Worm (Caenorhabditis elegans): ENCODE data around the gene F42A10.5.

The F42A10.5 gene

DNA sequence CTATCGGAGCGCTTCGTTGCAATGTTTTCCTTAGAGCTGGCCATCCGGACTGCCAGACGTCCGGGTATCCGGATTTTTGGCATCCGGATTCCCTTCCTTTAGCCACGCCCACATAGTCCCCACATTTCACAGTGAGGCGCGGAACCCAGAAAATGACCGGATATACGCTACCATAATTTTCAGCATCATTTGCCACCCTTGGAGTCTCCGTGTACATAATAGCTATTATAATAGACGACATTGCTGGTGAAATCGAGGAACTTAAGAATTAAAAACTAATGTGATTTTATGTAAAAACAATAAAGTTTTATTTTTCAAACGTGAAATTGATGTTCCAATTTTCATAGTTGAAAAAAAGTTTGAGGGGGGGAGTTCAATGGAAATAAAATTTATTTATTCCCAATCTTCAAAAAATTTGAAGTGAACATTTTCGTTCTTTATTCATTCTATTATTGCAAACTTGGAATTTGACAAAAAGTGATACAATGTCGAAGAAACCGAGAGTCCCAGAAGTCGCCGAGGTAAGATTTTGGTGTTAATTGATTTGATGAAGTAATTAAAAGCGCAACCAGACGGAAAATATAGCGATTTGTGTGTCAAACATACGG is 37.0 kb upstream of the F42A10.5 start:
- TF ChIP-seq pes-1 (GFP tag; IDR thresholded peaks at IDR 0.05) (no peak), hnd-1 (tag; optimal IDR thresholded peaks at IDR 0.05) (no peak), scrt-1 (GFP tag; IDR thresholded peaks at IDR 0.05) (no peak), tbx-11 (GFP tag; IDR thresholded peaks at IDR 0.05) (no peak), B0310.2 (tag; optimal IDR thresholded peaks at IDR 0.05) (no peak), ama-1 (optimal IDR thresholded peaks at IDR 0.05) (no peak), tra-4 (tag; optimal IDR thresholded peaks at IDR 0.05) (no peak)

DNA sequence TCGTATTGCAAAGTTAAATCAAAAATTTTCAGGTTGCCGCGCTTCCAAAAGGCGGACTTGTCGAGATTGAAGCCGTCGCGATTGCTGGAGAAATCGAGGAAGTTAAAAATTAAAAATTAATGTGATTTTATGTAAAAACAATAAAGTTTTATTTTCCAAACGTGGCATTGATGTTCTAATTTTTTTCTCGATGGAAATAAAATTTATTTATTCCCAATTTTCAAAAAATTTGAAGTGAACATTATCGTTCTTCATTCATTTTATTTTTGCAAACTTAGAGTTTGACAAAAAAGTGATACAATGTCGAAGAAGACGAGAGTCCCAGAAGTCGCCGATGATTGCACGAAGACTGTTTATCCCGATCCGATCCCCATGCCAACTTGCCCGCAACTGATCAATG is 35.7 kb upstream of the F42A10.5 start, which contains the start of gene C23G10.1:
TSS of gene C23G10.1 (plus strand) at position 301 of the 400 bp plus-strand sequence.
- TF ChIP-seq hmg-4 (GFP tag; optimal IDR thresholded peaks at IDR 0.05) = no peak
- TF ChIP-seq hmbx-1 (tag; optimal IDR thresholded peaks at IDR 0.05) = no peak
- no peak for TF ChIP-seq tra-4 (tag; optimal IDR thresholded peaks at IDR 0.05)
- TF ChIP-seq ets-7 (tag; optimal IDR thresholded peaks at IDR 0.05) = no peak
- no peak for TF ChIP-seq aly-1 (tag; optimal IDR thresholded peaks at IDR 0.05)
- TF ChIP-seq tbx-11 (GFP tag; IDR thresholded peaks at IDR 0.05) = no peak
- TF ChIP-seq scrt-1 (GFP tag; IDR thresholded peaks at IDR 0.05) = no peak
- TF ChIP-seq flt-1 (GFP tag; IDR thresholded peaks at IDR 0.05) = no peak
- TF ChIP-seq B0310.2 (tag; optimal IDR thresholded peaks at IDR 0.05) = no peak
- TF ChIP-seq pes-1 (GFP tag; IDR thresholded peaks at IDR 0.05) = no peak
- TF ChIP-seq sea-1 (GFP tag; conservative IDR thresholded peaks at IDR 0.05) = no peak
- TF ChIP-seq ama-1 (optimal IDR thresholded peaks at IDR 0.05) = no peak
- no peak for TF ChIP-seq ceh-36 (tag; optimal IDR thresholded peaks at IDR 0.05)
- no peak for TF ChIP-seq tbx-37 (GFP tag; conservative IDR thresholded peaks at IDR 0.05)
- no peak for TF ChIP-seq ceh-13 (GFP tag; optimal IDR thresholded peaks at IDR 0.05)
- no peak for TF ChIP-seq hnd-1 (tag; optimal IDR thresholded peaks at IDR 0.05)
- no peak for TF ChIP-seq F13C5.2 (tag; optimal IDR thresholded peaks at IDR 0.05)

DNA sequence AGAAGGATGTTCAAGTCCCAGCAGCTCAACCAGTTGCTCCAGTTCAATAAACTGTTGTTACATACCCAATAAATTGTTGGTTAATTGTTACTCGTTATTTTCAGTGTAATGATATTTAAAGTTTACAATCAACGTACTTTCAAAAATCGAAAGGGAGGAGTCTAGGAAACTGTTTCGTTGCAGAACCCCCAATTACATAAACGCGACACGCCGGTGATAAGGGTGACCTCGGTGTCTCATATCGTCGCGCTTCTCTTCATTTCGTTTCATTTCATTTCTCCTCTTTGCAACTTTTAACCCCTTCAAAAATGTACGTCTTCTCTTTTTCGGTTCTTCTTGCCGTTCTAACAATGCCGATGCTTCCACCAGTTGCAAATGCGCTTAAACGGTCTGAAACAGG is 34.6 kb upstream of the F42A10.5 start, which contains the start of gene C23G10.2:
TSS of gene C23G10.2 (plus strand) at position 184 of the 400 bp plus-strand sequence.
- no peak for TF ChIP-seq ets-7 (tag; optimal IDR thresholded peaks at IDR 0.05)
- no peak for TF ChIP-seq hnd-1 (tag; optimal IDR thresholded peaks at IDR 0.05)
- TF ChIP-seq B0310.2 (tag; optimal IDR thresholded peaks at IDR 0.05) = no peak
- no peak for TF ChIP-seq scrt-1 (GFP tag; IDR thresholded peaks at IDR 0.05)
- no peak for TF ChIP-seq tbx-37 (GFP tag; conservative IDR thresholded peaks at IDR 0.05)
- no peak for TF ChIP-seq ceh-36 (tag; optimal IDR thresholded peaks at IDR 0.05)
- no peak for TF ChIP-seq ama-1 (optimal IDR thresholded peaks at IDR 0.05)
- no peak for TF ChIP-seq tra-4 (tag; optimal IDR thresholded peaks at IDR 0.05)
- TF ChIP-seq tbx-11 (GFP tag; IDR thresholded peaks at IDR 0.05) = no peak
- TF ChIP-seq sea-1 (GFP tag; conservative IDR thresholded peaks at IDR 0.05) = no peak
- TF ChIP-seq aly-1 (tag; optimal IDR thresholded peaks at IDR 0.05) = no peak
- TF ChIP-seq ceh-13 (GFP tag; optimal IDR thresholded peaks at IDR 0.05) = no peak
- no peak for TF ChIP-seq flt-1 (GFP tag; IDR thresholded peaks at IDR 0.05)
- TF ChIP-seq hmbx-1 (tag; optimal IDR thresholded peaks at IDR 0.05) = no peak
- TF ChIP-seq F13C5.2 (tag; optimal IDR thresholded peaks at IDR 0.05) = no peak

DNA sequence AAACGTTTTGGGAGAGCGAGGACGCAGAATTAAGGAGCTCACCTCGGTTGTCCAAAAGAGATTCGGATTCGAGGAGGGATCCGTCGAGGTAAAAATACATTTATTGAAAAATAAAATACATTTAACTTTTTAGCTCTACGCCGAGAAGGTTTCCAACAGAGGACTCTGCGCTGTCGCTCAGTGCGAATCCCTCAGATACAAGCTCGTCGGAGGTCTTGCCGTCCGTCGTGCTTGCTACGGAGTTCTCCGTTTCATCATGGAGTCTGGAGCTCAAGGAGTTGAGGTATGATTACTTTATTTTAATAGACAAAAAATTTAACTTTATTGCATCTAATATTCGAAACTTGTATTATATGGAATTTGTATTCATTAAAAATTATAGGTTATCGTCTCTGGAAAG is 33.8 kb upstream of the F42A10.5 start:
- TF ChIP-seq tbx-11 (GFP tag; IDR thresholded peaks at IDR 0.05) (no peak), tra-4 (tag; optimal IDR thresholded peaks at IDR 0.05) (no peak), pes-1 (GFP tag; IDR thresholded peaks at IDR 0.05) (no peak), hmbx-1 (tag; optimal IDR thresholded peaks at IDR 0.05) (no peak), F13C5.2 (tag; optimal IDR thresholded peaks at IDR 0.05) (no peak), B0310.2 (tag; optimal IDR thresholded peaks at IDR 0.05) (no peak), ets-7 (tag; optimal IDR thresholded peaks at IDR 0.05) (no peak), sea-1 (GFP tag; conservative IDR thresholded peaks at IDR 0.05) (no peak), ceh-36 (tag; optimal IDR thresholded peaks at IDR 0.05) (no peak), ceh-13 (GFP tag; optimal IDR thresholded peaks at IDR 0.05) (no peak), hnd-1 (tag; optimal IDR thresholded peaks at IDR 0.05) (no peak), ama-1 (optimal IDR thresholded peaks at IDR 0.05) (no peak), hmg-4 (GFP tag; optimal IDR thresholded peaks at IDR 0.05) (no peak), flt-1 (GFP tag; IDR thresholded peaks at IDR 0.05) (no peak)

DNA sequence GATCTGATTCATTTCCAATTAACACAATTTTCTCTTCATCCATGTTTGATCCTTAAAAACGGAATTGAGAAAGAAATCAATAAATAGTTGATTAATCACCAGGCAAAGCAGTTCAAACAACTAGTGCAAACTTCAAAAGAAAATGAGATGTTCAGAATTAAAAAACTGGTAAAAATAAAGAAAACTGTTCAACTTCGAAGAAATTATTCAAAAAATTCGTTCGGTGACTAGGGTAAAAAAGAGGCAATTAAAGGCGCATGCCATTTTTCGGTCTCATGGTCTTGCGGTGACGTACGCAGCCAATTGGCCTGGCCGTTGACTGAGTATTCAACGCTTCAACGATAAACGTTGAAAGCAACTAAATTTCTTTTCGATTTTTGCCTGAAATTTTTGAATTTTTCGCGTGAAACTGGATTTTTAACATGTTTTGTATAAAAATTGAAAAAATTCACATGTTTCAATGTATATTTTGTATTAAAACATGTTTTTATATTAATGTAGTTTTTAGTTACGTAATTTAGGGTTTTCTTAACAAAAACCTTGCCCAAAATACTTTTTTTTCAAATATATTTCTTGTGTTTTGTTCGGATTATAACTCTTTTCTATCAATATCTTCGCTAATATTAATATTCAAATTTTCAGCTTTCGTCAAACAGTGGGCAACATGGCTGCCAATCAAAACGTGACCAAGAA is 33.0 kb upstream of the F42A10.5 start, which contains the start of the genes sna-3 and rps-3:
TSS of gene sna-3 (minus strand) at position 51 of the 693 bp plus-strand sequence.
TSS of gene rps-3 (plus strand) at position 643 of the 693 bp plus-strand sequence.
- peak; percentile 10 for TF ChIP-seq F13C5.2 (tag; optimal IDR thresholded peaks at IDR 0.05)
- TF ChIP-seq hmg-4 (GFP tag; optimal IDR thresholded peaks at IDR 0.05) = no peak

DNA sequence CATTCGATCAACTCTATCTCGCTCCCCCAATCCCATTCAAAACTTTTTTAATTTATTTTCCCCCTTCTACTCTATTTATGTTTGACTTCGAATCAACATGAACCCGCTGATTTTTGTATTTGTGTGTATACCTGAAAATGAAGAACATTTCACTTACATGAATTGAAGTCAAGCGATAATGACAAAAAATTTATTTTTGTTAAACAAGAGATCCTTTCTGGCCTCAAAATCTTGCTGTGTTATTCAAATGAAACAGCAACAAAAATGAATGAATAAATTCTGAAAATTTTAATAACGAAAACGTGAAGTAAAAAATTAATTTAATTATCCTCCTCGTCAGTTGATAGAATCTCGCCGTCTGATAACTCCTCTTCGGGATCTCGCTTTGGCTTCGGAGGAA is 29.2 kb upstream of the F42A10.5 start:
- TF ChIP-seq tbx-37 (GFP tag; conservative IDR thresholded peaks at IDR 0.05) = no peak
- no peak for TF ChIP-seq hnd-1 (tag; optimal IDR thresholded peaks at IDR 0.05)
- no peak for TF ChIP-seq B0310.2 (tag; optimal IDR thresholded peaks at IDR 0.05)
- TF ChIP-seq F13C5.2 (tag; optimal IDR thresholded peaks at IDR 0.05) = no peak
- TF ChIP-seq sea-1 (GFP tag; conservative IDR thresholded peaks at IDR 0.05) = no peak
- TF ChIP-seq ceh-13 (GFP tag; optimal IDR thresholded peaks at IDR 0.05) = no peak
- TF ChIP-seq hmbx-1 (tag; optimal IDR thresholded peaks at IDR 0.05) = no peak
- TF ChIP-seq ama-1 (optimal IDR thresholded peaks at IDR 0.05) = no peak
- no peak for TF ChIP-seq flt-1 (GFP tag; IDR thresholded peaks at IDR 0.05)
- TF ChIP-seq aly-1 (tag; optimal IDR thresholded peaks at IDR 0.05) = no peak
- no peak for TF ChIP-seq pes-1 (GFP tag; IDR thresholded peaks at IDR 0.05)
- TF ChIP-seq tbx-11 (GFP tag; IDR thresholded peaks at IDR 0.05) = no peak
- TF ChIP-seq ceh-36 (tag; optimal IDR thresholded peaks at IDR 0.05) = no peak

DNA sequence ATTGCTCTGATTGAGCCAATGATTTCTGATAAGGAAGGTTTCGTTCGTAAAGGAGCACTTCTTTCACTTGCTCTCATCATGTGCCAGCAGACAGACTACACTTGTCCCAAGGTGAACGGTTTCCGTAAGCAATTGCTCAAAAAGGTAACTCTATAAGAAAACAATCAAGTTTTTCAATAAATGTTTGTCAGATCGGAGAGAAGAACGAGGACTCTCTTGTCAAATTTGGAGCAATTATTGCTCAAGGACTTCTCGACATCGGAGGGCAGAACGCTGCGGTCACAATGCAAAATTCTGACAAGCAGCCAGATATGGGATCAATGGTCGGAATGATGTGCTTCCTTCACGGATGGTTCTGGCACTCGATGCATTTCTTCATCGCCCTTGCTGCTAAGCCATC is 28.0 kb upstream of the F42A10.5 start:
- TF ChIP-seq pes-1 (GFP tag; IDR thresholded peaks at IDR 0.05) (no peak), hnd-1 (tag; optimal IDR thresholded peaks at IDR 0.05) (no peak), ceh-13 (GFP tag; optimal IDR thresholded peaks at IDR 0.05) (no peak), sea-1 (GFP tag; conservative IDR thresholded peaks at IDR 0.05) (no peak), F13C5.2 (tag; optimal IDR thresholded peaks at IDR 0.05) (no peak), scrt-1 (GFP tag; IDR thresholded peaks at IDR 0.05) (no peak), ceh-36 (tag; optimal IDR thresholded peaks at IDR 0.05) (no peak), hmg-4 (GFP tag; optimal IDR thresholded peaks at IDR 0.05) (no peak), tbx-37 (GFP tag; conservative IDR thresholded peaks at IDR 0.05) (no peak), ets-7 (tag; optimal IDR thresholded peaks at IDR 0.05) (no peak), tra-4 (tag; optimal IDR thresholded peaks at IDR 0.05) (no peak), tbx-11 (GFP tag; IDR thresholded peaks at IDR 0.05) (no peak), hmbx-1 (tag; optimal IDR thresholded peaks at IDR 0.05) (no peak)

All from whole organism, early embryonic.